Worm (Caenorhabditis elegans) whole organism, L4 larva: Measurements from ENCODE around the gene C18H9.5.

Experiments
- F44E2.7 ChIP-seq: fragments of 200-800 bp; sonication (Bioruptor generic); IDR thresholded peaks from 2 replicates; pipeline ENCODE4 v2.1.2; 2022; ENCODE audit warnings: missing genetic modification characterization, missing compliant biosample characterization
- gei-8 ChIP-seq: fragments of 200-800 bp; sonication (Bioruptor generic); optimal IDR thresholded peaks from 2 replicates; lab custom pipeline; 2018; ENCODE audit warnings: mild to moderate bottlenecking, missing genetic modification characterization, missing compliant biosample characterization
- mep-1 ChIP-seq: fragments of 150-350 bp; sonication (generic microtip); optimal IDR thresholded peaks from 3 replicates; lab custom pipeline; 2014; ENCODE audit warnings: missing biosample characterization, missing genetic modification characterization
- nhr-237 ChIP-seq: sonication (generic microtip); optimal IDR thresholded peaks from 2 replicates; lab custom pipeline; 2017; ENCODE audit warnings: missing biosample characterization, missing genetic modification characterization

- no peak for TF ChIP-seq F44E2.7 (GFP tag; lab: Robert Waterston, UW)
- no peak for TF ChIP-seq gei-8
- TF ChIP-seq mep-1 (tag; lab: Kevin White, UChicago), result no peak
- TF ChIP-seq nhr-237 (tag; lab: Kevin White, UChicago), result no peak
These were observed 36.6 kb downstream of the C18H9.5 start, which contains the start of gene T19D12.10 for ce11 chrII:6658766-6659165.
